Fruit fly (Drosophila melanogaster) whole organism, embryonic: ENCODE results near the gene mAChR-C.

Experiments
- Bdp1 ChIP-seq: fragments of 200-800 bp; sonication (Bioruptor generic); optimal IDR thresholded peaks from 3 replicates; lab custom pipeline; 2016; ENCODE audit warnings: missing biosample characterization, missing genetic modification characterization
- Blimp-1 ChIP-seq: fragments of 200-800 bp; sonication (Bioruptor generic); optimal IDR thresholded peaks from 3 replicates; lab custom pipeline; 2018; ENCODE audit warnings: missing biosample characterization, missing genetic modification characterization, mild to moderate bottlenecking, moderate library complexity, missing genetic modification reagents
- CG11247 ChIP-seq: fragments of 200-800 bp; sonication (Bioruptor generic); IDR thresholded peaks from 2 replicates; pipeline ENCODE4 v1.3.6; 2022; ENCODE audit warnings: missing biosample characterization, missing genetic modification characterization
- CG11504 ChIP-seq: fragments of 200-800 bp; sonication (Bioruptor generic); optimal IDR thresholded peaks from 3 replicates; lab custom pipeline; 2019; ENCODE audit warnings: missing biosample characterization, mild to moderate bottlenecking, missing genetic modification characterization, moderate library complexity
- CG13624 ChIP-seq: fragments of 200-800 bp; sonication (Bioruptor generic); optimal IDR thresholded peaks from 2 replicates; lab custom pipeline; 2016; ENCODE audit warnings: missing biosample characterization, missing genetic modification characterization
- CG13894 ChIP-seq: fragments of 200-800 bp; sonication (Bioruptor generic); optimal IDR thresholded peaks from 3 replicates; lab custom pipeline; 2018; ENCODE audit warnings: missing biosample characterization, mild to moderate bottlenecking, missing genetic modification characterization, moderate library complexity
- CG14965 ChIP-seq: fragments of 200-800 bp; sonication (Bioruptor generic); optimal IDR thresholded peaks from 2 replicates; lab custom pipeline; 2016; ENCODE audit warnings: missing biosample characterization, missing genetic modification characterization, borderline replicate concordance
- CG17385 ChIP-seq: fragments of 200-800 bp; sonication (Bioruptor generic); optimal IDR thresholded peaks from 3 replicates; lab custom pipeline; 2018; ENCODE audit warnings: missing biosample characterization, mild to moderate bottlenecking, missing genetic modification characterization
- CG17568 ChIP-seq: fragments of 200-800 bp; sonication (Bioruptor generic); optimal IDR thresholded peaks from 2 replicates; lab custom pipeline; 2018; ENCODE audit warnings: missing biosample characterization, mild to moderate bottlenecking, missing genetic modification characterization, moderate library complexity
- CG2712 ChIP-seq: fragments of 200-800 bp; optimal IDR thresholded peaks from 3 replicates; lab custom pipeline; 2019; ENCODE audit warnings: missing biosample characterization, mild to moderate bottlenecking, missing genetic modification characterization, moderate library complexity
- CG30403 ChIP-seq: fragments of 200-800 bp; sonication (Bioruptor generic); optimal IDR thresholded peaks from 3 replicates; lab custom pipeline; 2016; ENCODE audit warnings: missing biosample characterization, missing genetic modification characterization
- CG33557 ChIP-seq: fragments of 200-800 bp; sonication (Bioruptor generic); optimal IDR thresholded peaks from 2 replicates; lab custom pipeline; 2019; ENCODE audit warnings: missing biosample characterization, mild to moderate bottlenecking, missing genetic modification characterization, moderate library complexity
- CG34376 ChIP-seq: fragments of 200-800 bp; sonication (Bioruptor generic); optimal IDR thresholded peaks from 2 replicates; lab custom pipeline; 2018; ENCODE audit warnings: missing biosample characterization, mild to moderate bottlenecking, missing genetic modification characterization
- CG34422 ChIP-seq: fragments of 200-800 bp; sonication (Bioruptor generic); IDR thresholded peaks from 3 replicates; pipeline ENCODE4 v1.3.6; 2022; ENCODE audit warnings: missing biosample characterization, missing genetic modification characterization
- CG4360 ChIP-seq: fragments of 200-800 bp; sonication (Bioruptor generic); IDR thresholded peaks from 2 replicates; pipeline ENCODE4 v1.3.6; 2022; ENCODE audit warnings: missing biosample characterization, missing genetic modification characterization
- CG9817 ChIP-seq: fragments of 200-800 bp; sonication (Bioruptor generic); optimal IDR thresholded peaks from 2 replicates; lab custom pipeline; 2018; ENCODE audit warnings: missing biosample characterization, mild to moderate bottlenecking, missing genetic modification characterization, moderate library complexity
- Dp ChIP-seq: fragments of 200-800 bp; sonication (Bioruptor generic); optimal IDR thresholded peaks from 2 replicates; lab custom pipeline; 2018; ENCODE audit warnings: missing biosample characterization, mild to moderate bottlenecking, missing genetic modification characterization, moderate library complexity
- Drgx ChIP-seq: fragments of 200-800 bp; sonication (Bioruptor generic); IDR thresholded peaks from 2 replicates; pipeline ENCODE4 v1.3.6; 2022; ENCODE audit warnings: missing biosample characterization, missing genetic modification characterization
- E2f2 ChIP-seq: fragments of 200-800 bp; sonication (Bioruptor generic); IDR thresholded peaks from 2 replicates; pipeline ENCODE4 v1.3.6; 2022; ENCODE audit warnings: missing biosample characterization, missing genetic modification characterization
- Ets65A ChIP-seq: fragments of 200-800 bp; sonication (Bioruptor generic); peaks from one replicate; lab custom pipeline; 2016; ENCODE audit warnings: missing biosample characterization, missing genetic modification characterization
- Ets97D ChIP-seq: fragments of 200-800 bp; sonication (Bioruptor generic); optimal IDR thresholded peaks from 3 replicates; lab custom pipeline; 2016; ENCODE audit warnings: missing biosample characterization, missing genetic modification characterization
- Hmr ChIP-seq: fragments of 200-800 bp; sonication (Bioruptor generic); optimal IDR thresholded peaks from 3 replicates; lab custom pipeline; 2017; ENCODE audit warnings: mild to moderate bottlenecking, missing biosample characterization, missing genetic modification reagents, missing genetic modification characterization
- Mad ChIP-seq: fragments of 200-800 bp; sonication (Bioruptor generic); optimal IDR thresholded peaks from 2 replicates; lab custom pipeline; 2016; ENCODE audit warnings: missing biosample characterization, missing genetic modification characterization
- ase ChIP-seq: fragments of 200-800 bp; sonication (Bioruptor generic); IDR thresholded peaks from 3 replicates; pipeline ENCODE4 v1.3.6; 2022; ENCODE audit warnings: missing biosample characterization, missing genetic modification characterization
- br ChIP-seq: fragments of >200 bp; optimal IDR thresholded peaks from 2 replicates; lab custom pipeline; 2017
- cg ChIP-seq: fragments of 200-800 bp; sonication (Bioruptor generic); optimal IDR thresholded peaks from 3 replicates; lab custom pipeline; 2019; ENCODE audit warnings: missing biosample characterization, mild to moderate bottlenecking, missing genetic modification characterization, moderate library complexity
- crol ChIP-seq: fragments of 200-800 bp; sonication (Bioruptor generic); IDR thresholded peaks from 2 replicates; pipeline ENCODE4 v1.3.6; 2022; ENCODE audit warnings: missing biosample characterization, missing genetic modification characterization
- crp ChIP-seq, 2 experiments: fragments of 200-800 bp; sonication (Bioruptor generic); optimal IDR thresholded peaks; 2 replicates in 1 of 2; 3 replicates in 1 of 2; lab custom pipeline; 2017; ENCODE audit warnings: missing biosample characterization in 2 of 2, missing genetic modification characterization in 2 of 2, mild to moderate bottlenecking in 1 of 2, moderate library complexity in 1 of 2
- dm ChIP-seq: fragments of 200-800 bp; sonication (Bioruptor generic); optimal IDR thresholded peaks from 3 replicates; lab custom pipeline; 2016; ENCODE audit warnings: missing biosample characterization, missing genetic modification characterization
- fu2 ChIP-seq: fragments of 200-800 bp; sonication (Bioruptor generic); optimal IDR thresholded peaks from 2 replicates; lab custom pipeline; 2016; ENCODE audit warnings: missing biosample characterization, missing genetic modification characterization
- gcm ChIP-seq: fragments of 200-800 bp; sonication (Bioruptor generic); optimal IDR thresholded peaks from 2 replicates; lab custom pipeline; 2019; ENCODE audit warnings: missing biosample characterization, mild to moderate bottlenecking, missing genetic modification characterization, moderate library complexity
- kah ChIP-seq: fragments of 200-800 bp; sonication (Bioruptor generic); optimal IDR thresholded peaks from 2 replicates; lab custom pipeline; 2018; ENCODE audit warnings: missing biosample characterization, mild to moderate bottlenecking, missing genetic modification characterization
- kni ChIP-seq: fragments of 200-800 bp; sonication (Bioruptor generic); optimal IDR thresholded peaks from 3 replicates; lab custom pipeline; 2017; ENCODE audit warnings: mild to moderate bottlenecking, missing biosample characterization, missing genetic modification reagents, missing genetic modification characterization
- lbe ChIP-seq: fragments of 200-800 bp; sonication (Bioruptor generic); optimal IDR thresholded peaks from 2 replicates; lab custom pipeline; 2016; ENCODE audit warnings: missing biosample characterization, mild to moderate bottlenecking, missing genetic modification characterization
- nmo ChIP-seq: fragments of 200-800 bp; sonication (Bioruptor generic); optimal IDR thresholded peaks from 2 replicates; lab custom pipeline; 2018; ENCODE audit warnings: missing biosample characterization, mild to moderate bottlenecking, missing genetic modification characterization, moderate library complexity
- nom ChIP-seq: fragments of 200-800 bp; sonication (Bioruptor generic); optimal IDR thresholded peaks from 2 replicates; lab custom pipeline; 2017; ENCODE audit warnings: missing biosample characterization, missing genetic modification characterization, mild to moderate bottlenecking, moderate library complexity, missing genetic modification reagents
- onecut ChIP-seq: fragments of 200-800 bp; sonication (Bioruptor generic); IDR thresholded peaks from 2 replicates; pipeline ENCODE4 v1.3.6; 2022; ENCODE audit warnings: missing biosample characterization, missing genetic modification characterization
- pros ChIP-seq: fragments of 200-800 bp; sonication (Bioruptor generic); optimal IDR thresholded peaks from 3 replicates; lab custom pipeline; 2019; ENCODE audit warnings: missing biosample characterization, mild to moderate bottlenecking, missing genetic modification characterization, moderate library complexity
- pum ChIP-seq: fragments of 200-800 bp; sonication (Bioruptor generic); optimal IDR thresholded peaks from 2 replicates; lab custom pipeline; 2016; ENCODE audit warnings: missing biosample characterization, missing genetic modification characterization
- shn ChIP-seq: fragments of 200-800 bp; sonication (Bioruptor generic); optimal IDR thresholded peaks from 3 replicates; lab custom pipeline; 2016; ENCODE audit warnings: missing biosample characterization, missing genetic modification characterization
- ssp ChIP-seq: fragments of 200-800 bp; sonication (Bioruptor generic); IDR thresholded peaks from 2 replicates; pipeline ENCODE4 v1.3.6; 2022; ENCODE audit warnings: missing biosample characterization, missing genetic modification characterization
- stc ChIP-seq: fragments of 200-800 bp; sonication (Bioruptor generic); IDR thresholded peaks from 2 replicates; pipeline ENCODE4 v1.3.6; 2022; ENCODE audit warnings: missing biosample characterization, missing genetic modification characterization
- tgo ChIP-seq: fragments of 200-800 bp; sonication (Bioruptor generic); IDR thresholded peaks from 3 replicates; pipeline ENCODE4 v1.3.6; 2022; ENCODE audit warnings: missing biosample characterization, missing genetic modification characterization
- zen2 ChIP-seq: fragments of 200-800 bp; sonication (Bioruptor generic); IDR thresholded peaks from 3 replicates; pipeline ENCODE4 v1.3.6; 2022; ENCODE audit warnings: missing biosample characterization, missing genetic modification characterization; ENCODE audit not compliant: partially characterized antibody

The mAChR-C gene

DNA sequence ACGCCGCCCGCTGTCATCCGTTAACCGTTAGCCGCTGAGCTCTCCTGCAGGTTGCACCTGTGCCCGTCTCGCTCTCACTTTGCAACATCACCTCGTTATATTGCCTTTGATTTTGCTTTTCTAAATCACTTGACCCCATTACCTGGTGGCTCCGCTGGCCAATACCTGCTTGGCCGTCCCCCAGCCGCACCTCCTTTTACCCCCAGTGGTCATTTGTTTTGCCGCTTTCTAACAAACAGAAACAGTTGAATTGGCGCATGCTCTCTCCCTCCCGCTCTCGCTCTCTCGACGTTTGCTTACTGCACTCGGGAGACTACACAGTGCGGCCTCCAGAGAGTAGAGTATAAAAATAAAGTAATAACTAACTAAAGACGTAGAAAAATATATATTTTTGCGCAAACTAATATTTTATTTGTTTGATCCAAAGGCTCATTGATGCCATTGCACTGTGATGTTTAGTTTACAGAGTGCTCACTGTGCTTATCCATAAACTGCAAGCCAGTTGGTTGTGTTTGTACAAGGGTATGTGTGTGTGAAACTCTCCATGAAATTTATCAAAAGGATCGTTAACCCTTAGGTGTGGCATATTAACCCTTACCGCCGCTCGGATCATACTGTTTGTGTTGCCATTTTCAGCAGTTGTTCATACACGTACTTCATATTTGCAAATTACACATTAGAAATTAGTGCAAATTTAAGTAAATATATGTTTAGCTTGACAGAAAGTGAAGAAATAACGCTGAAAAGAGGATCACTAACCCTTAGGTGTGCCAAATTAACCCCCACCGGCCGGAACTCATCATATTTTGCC lies 27.8 kb downstream of the mAChR-C start (continued):
- TF ChIP-seq CG17385 (GFP tag; lab: Kevin White, UChicago) (peak; percentile 52), crp (GFP tag; optimal IDR thresholded peaks at IDR 0.05; lab: Kevin White, UChicago) (peak in 1 of 2 experiments; percentile 17)
- TF ChIP-seq, all 482 proteins: peak for 342

dm6 chrX:6803880-6804484 lies 28.5 kb downstream of the mAChR-C start:
- TF ChIP-seq Drgx (GFP tag; lab: Robert Waterston, UW) = peak; percentile 15; the same call in 1 of the 2 replicates
- TF ChIP-seq CG30403 (GFP tag; lab: Kevin White, UChicago) = no peak
- peak; percentile 48 for TF ChIP-seq pros (GFP tag; lab: Kevin White, UChicago)
- peak; percentile 0 for TF ChIP-seq kah (GFP tag; lab: Kevin White, UChicago)
- TF ChIP-seq br = no peak
- TF ChIP-seq nom (GFP tag; lab: Kevin White, UChicago) = peak; percentile 47
- peak; percentile 73 for TF ChIP-seq CG4360
- no peak for TF ChIP-seq fu2 (GFP tag; lab: Kevin White, UChicago)
- no peak for TF ChIP-seq stc (GFP tag; lab: Robert Waterston, UW)
- peak; percentile 89 for TF ChIP-seq CG17385 (GFP tag; lab: Kevin White, UChicago)
- TF ChIP-seq kni (GFP tag; lab: Kevin White, UChicago) = peak; percentile 1
- TF ChIP-seq crol (GFP tag; lab: Robert Waterston, UW) = peak; percentile 41; the same call in 1 of the 2 replicates
- no peak for TF ChIP-seq nmo (GFP tag; lab: Kevin White, UChicago)
- peak; percentile 70 for TF ChIP-seq Ets65A (GFP tag; lab: Kevin White, UChicago)
- peak; percentile 9; the same call in 1 of the 3 replicates for TF ChIP-seq CG34422 (GFP tag; lab: Robert Waterston, UW)
- TF ChIP-seq, all 482 proteins: peak for 10

DNA sequence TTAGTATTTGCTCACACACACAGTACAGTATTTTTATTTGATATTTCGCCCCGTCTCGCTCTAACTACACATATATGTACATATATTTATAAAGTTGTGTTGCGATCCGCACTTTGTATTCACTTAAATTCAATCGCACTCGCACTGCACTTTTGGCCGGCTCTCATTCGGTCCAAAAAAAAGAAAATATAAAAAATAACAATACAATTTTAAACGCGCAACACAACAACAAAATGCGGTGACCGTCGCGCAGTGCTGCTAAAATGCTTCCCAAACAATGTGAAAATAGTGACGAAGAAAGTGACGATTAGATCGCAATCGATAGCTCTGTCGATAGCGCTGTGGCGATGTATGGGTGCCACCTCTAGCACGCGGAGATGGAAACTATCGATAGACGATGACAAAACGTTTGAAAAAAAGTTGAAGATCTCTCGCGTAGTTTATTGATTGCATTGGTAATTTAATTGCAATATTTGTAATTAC lies 29.1 kb downstream of the mAChR-C start, which contains the start of the genes C3G and pod1:
TSS of gene C3G (minus strand) at position 282 of the 483 bp plus-strand sequence.
TSS of gene pod1 (plus strand) at position 373 of the 483 bp plus-strand sequence.
- TF ChIP-seq CG13624 (GFP tag; lab: Kevin White, UChicago) (peak; percentile 78), lbe (GFP tag; lab: Kevin White, UChicago) (peak; percentile 32), CG9817 (tag; lab: Kevin White, UChicago) (peak; percentile 13), shn (GFP tag; lab: Kevin White, UChicago) (peak; percentile 43), CG17568 (no peak), CG33557 (no peak), gcm (GFP tag; lab: Kevin White, UChicago) (no peak), dm (GFP tag; lab: Kevin White, UChicago) (no peak), fu2 (GFP tag; lab: Kevin White, UChicago) (peak; percentile 31), CG2712 (tag; lab: Kevin White, UChicago) (peak; percentile 39), CG11504 (tag; lab: Kevin White, UChicago) (peak; percentile 30), CG11247 (GFP tag; lab: Robert Waterston, UW) (0 out of 2 replicates have a peak, but pooled peaks have one; percentile 8), onecut (GFP tag; lab: Robert Waterston, UW) (peak; percentile 25; the same call in 1 of the 2 replicates), zen2 (peak; percentile 96), Bdp1 (GFP tag; lab: Kevin White, UChicago) (peak; percentile 46), Mad (GFP tag; lab: Kevin White, UChicago) (peak; percentile 21), Blimp-1 (GFP tag; lab: Kevin White, UChicago) (peak; percentile 22), ssp (peak; percentile 43; the same call in 1 of the 2 replicates), pum (GFP tag; lab: Kevin White, UChicago) (peak; percentile 21), CG34376 (GFP tag; lab: Kevin White, UChicago) (no peak), Dp (GFP tag; lab: Kevin White, UChicago) (peak; percentile 73), Hmr (peak; percentile 59), cg (peak; percentile 93), CG13894 (peak; percentile 67), ase (no peak), Ets97D (GFP tag; lab: Kevin White, UChicago) (peak; percentile 85), CG14965 (GFP tag; lab: Kevin White, UChicago) (no peak), tgo (GFP tag; lab: Robert Waterston, UW) (no peak), E2f2 (peak; percentile 78)
